Worm (Caenorhabditis elegans): ENCODE data around the gene rpb-9.

Gene rpb-9

DNA sequence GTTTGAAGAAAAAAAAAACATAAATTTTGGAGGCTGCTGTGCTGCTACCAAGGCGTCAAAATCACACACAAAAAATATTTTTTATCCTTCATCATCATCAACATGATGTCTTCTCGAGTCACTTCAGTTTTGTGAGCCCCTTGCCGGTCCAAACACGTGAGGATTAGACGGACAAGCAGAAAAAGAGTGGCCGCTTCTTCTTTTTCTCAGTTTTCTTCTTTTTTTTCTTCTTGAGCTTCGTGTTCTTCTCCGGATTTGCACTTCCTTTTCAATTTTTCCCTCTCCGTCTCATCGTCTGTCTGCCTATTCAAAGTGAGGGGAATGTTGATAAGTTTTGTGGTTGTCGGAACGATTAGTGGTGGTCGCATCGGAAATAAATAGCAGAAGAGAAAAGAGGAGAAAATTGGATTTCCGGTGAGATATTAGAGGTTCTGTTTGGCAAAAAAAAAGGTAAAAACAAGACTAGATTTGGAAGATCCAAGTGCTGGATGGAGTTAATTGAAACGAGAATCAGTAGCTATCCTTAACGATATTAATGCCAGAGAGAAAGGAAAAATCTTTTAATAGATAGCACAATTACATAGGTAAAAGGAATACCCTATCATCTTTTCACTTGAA lies 31.7 kb downstream of the rpb-9 start (continued):
- TF ChIP-seq zfp-3 (GFP tag; conservative IDR thresholded peaks at IDR 0.05) (no peak), lim-7 (GFP tag; IDR thresholded peaks at IDR 0.05) (no peak), F49E8.2 (tag; optimal IDR thresholded peaks at IDR 0.05; ENCODE audit: borderline replicate concordance) (no peak), ceh-20 (GFP tag; IDR thresholded peaks at IDR 0.05) (0 out of 2 replicates have a peak, but pooled peaks have one; percentile 50), zfp-2 (tag; optimal IDR thresholded peaks at IDR 0.05) (no peak), spr-1 (tag; optimal IDR thresholded peaks at IDR 0.05) (no peak), ztf-7 (tag; optimal IDR thresholded peaks at IDR 0.05) (no peak)

- TF ChIP-seq ceh-62 (tag; optimal IDR thresholded peaks at IDR 0.05): no peak
- TF ChIP-seq arid-1 (GFP tag; conservative IDR thresholded peaks at IDR 0.05): no peak
- TF ChIP-seq ceh-28 (tag; optimal IDR thresholded peaks at IDR 0.05): no peak
- TF ChIP-seq F44E2.7 (GFP tag; IDR thresholded peaks at IDR 0.05): 0 out of 2 replicates have a peak, but pooled peaks have one; percentile 35
- no peak for TF ChIP-seq lin-38 (GFP tag; IDR thresholded peaks at IDR 0.05)
- no peak for TF ChIP-seq ztf-7 (tag; optimal IDR thresholded peaks at IDR 0.05)
- no peak for TF ChIP-seq lin-15B (tag; optimal IDR thresholded peaks at IDR 0.05)
- TF ChIP-seq daf-19 (GFP tag; conservative IDR thresholded peaks at IDR 0.05): no peak
- peak in 1 of 2 experiments; percentile 54 for TF ChIP-seq lsy-2 (tag; optimal IDR thresholded peaks at IDR 0.05)
- peak; percentile 52; the same call in 1 of the 2 replicates for TF ChIP-seq hmg-1.1 (GFP tag; IDR thresholded peaks at IDR 0.05)
- TF ChIP-seq tra-1 (GFP tag; IDR thresholded peaks at IDR 0.05): no peak
- no peak for TF ChIP-seq lin-39 (tag; optimal IDR thresholded peaks at IDR 0.05)
- no peak for TF ChIP-seq set-16 (GFP tag; IDR thresholded peaks at IDR 0.05)
- TF ChIP-seq nhr-25 (tag; optimal IDR thresholded peaks at IDR 0.05; ENCODE audit: borderline replicate concordance, insufficient read depth): peak; percentile 85
- TF ChIP-seq mxl-3 (GFP tag; optimal IDR thresholded peaks at IDR 0.05): peak; percentile 72
- peak; percentile 64 for TF ChIP-seq mep-1 (tag; optimal IDR thresholded peaks at IDR 0.05)
- TF ChIP-seq nhr-76 (tag; optimal IDR thresholded peaks at IDR 0.05): no peak
- TF ChIP-seq nhr-6 (tag; optimal IDR thresholded peaks at IDR 0.05): peak; percentile 41
- TF ChIP-seq dmd-6 (GFP tag; IDR thresholded peaks at IDR 0.05): 0 out of 2 replicates have a peak, but pooled peaks have one; percentile 9
- TF ChIP-seq rbr-2 (tag; optimal IDR thresholded peaks at IDR 0.05): peak; percentile 21
- peak; percentile 75 for TF ChIP-seq nhr-28 (tag; optimal IDR thresholded peaks at IDR 0.05)
- no peak for TF ChIP-seq ceh-32 (tag; optimal IDR thresholded peaks at IDR 0.05; ENCODE audit: poor library complexity)
- TF ChIP-seq nhr-237 (tag; optimal IDR thresholded peaks at IDR 0.05): no peak
- TF ChIP-seq F26F4.8 (GFP tag; conservative IDR thresholded peaks at IDR 0.05): no peak
- TF ChIP-seq mdt-29 (GFP tag; IDR thresholded peaks at IDR 0.05): no peak
- TF ChIP-seq mes-2 (tag; optimal IDR thresholded peaks at IDR 0.05; ENCODE audit: poor library complexity, severe bottlenecking): peak; percentile 52
- TF ChIP-seq gei-8 (GFP tag; optimal IDR thresholded peaks at IDR 0.05): no peak
- TF ChIP-seq hlh-11 (tag; optimal IDR thresholded peaks at IDR 0.05): peak; percentile 52
- TF ChIP-seq tag-97 (GFP tag; IDR thresholded peaks at IDR 0.05): no peak
- no peak for TF ChIP-seq lin-29 (GFP tag; IDR thresholded peaks at IDR 0.05)
- TF ChIP-seq daf-16 (GFP tag; optimal IDR thresholded peaks at IDR 0.05): no peak
- TF ChIP-seq daf-16 (tag; optimal IDR thresholded peaks at IDR 0.05): peak; percentile 36
- peak in 1 of 2 experiments; percentile 81 for TF ChIP-seq unc-62 (GFP tag; optimal IDR thresholded peaks at IDR 0.05 in 1 of 2)
- TF ChIP-seq unc-62 (tag; optimal IDR thresholded peaks at IDR 0.05): no peak
- TF ChIP-seq pha-4 (GFP tag; IDR thresholded peaks at IDR 0.05): no peak
- peak; percentile 0 for TF ChIP-seq pha-4 (tag; optimal IDR thresholded peaks at IDR 0.05)
- peak; percentile 78 for TF ChIP-seq dve-1 (tag; optimal IDR thresholded peaks at IDR 0.05; ENCODE audit: insufficient read depth)
- TF ChIP-seq T26A8.4 (GFP tag; IDR thresholded peaks at IDR 0.05): 0 out of 2 replicates have a peak, but pooled peaks have one; percentile 20
- no peak for TF ChIP-seq F37D6.2 (tag; optimal IDR thresholded peaks at IDR 0.05)
- 0 out of 2 replicates have a peak, but pooled peaks have one; percentile 49 for TF ChIP-seq egl-43 (GFP tag; IDR thresholded peaks at IDR 0.05)
- no peak for TF ChIP-seq lin-1 (GFP tag; IDR thresholded peaks at IDR 0.05)
Measured at ce11 chrV:7978798-7979197, 33.3 kb downstream of the rpb-9 start.

All from whole organism, L4 larva.